Worm (Caenorhabditis elegans): ENCODE measurements around the gene C25A6.1.

- no peak for TF ChIP-seq daf-12 (tag; optimal IDR thresholded peaks at IDR 0.05)
- TF ChIP-seq lin-1 (GFP tag; IDR thresholded peaks at IDR 0.05) = no peak
Observed at ce11 chrV:5425008-5425407, 16.7 kb downstream of the C25A6.1 start.

All from whole organism, L4 larva.